Worm (Caenorhabditis elegans) whole organism, late embryonic: ENCODE data around the gene ccep-135.

Source experiments
- T23F11.4 ChIP-seq: fragments of 200-800 bp; sonication (Bioruptor generic); optimal IDR thresholded peaks from 2 replicates; lab custom pipeline; 2018; ENCODE audit warnings: mild to moderate bottlenecking, missing genetic modification characterization, missing compliant biosample characterization
- Y22D7AL.16 ChIP-seq: sonication (generic microtip); optimal IDR thresholded peaks from 2 replicates; lab custom pipeline; 2016; ENCODE audit warnings: missing genetic modification characterization, missing compliant biosample characterization
- ama-1 ChIP-seq: fragments of 150-350 bp; optimal IDR thresholded peaks from 2 replicates; lab custom pipeline; 2014
- ceh-2 ChIP-seq: sonication (generic microtip); optimal IDR thresholded peaks from 2 replicates; lab custom pipeline; 2016; ENCODE audit warnings: missing genotype, missing genetic modification characterization, missing compliant biosample characterization
- che-1 ChIP-seq: sonication (generic microtip); optimal IDR thresholded peaks from 2 replicates; lab custom pipeline; 2016; ENCODE audit warnings: mild to moderate bottlenecking, missing genetic modification characterization, missing compliant biosample characterization
- dve-1 ChIP-seq: sonication (generic microtip); optimal IDR thresholded peaks from 2 replicates; lab custom pipeline; 2017; ENCODE audit warnings: antibody characterized with exemption, mild to moderate bottlenecking, missing genetic modification characterization, missing compliant biosample characterization
- elt-2 ChIP-seq: sonication (generic microtip); optimal IDR thresholded peaks from 2 replicates; lab custom pipeline; 2016; ENCODE audit warnings: missing genetic modification reagents, missing genetic modification characterization, missing compliant biosample characterization
- gmeb-2 ChIP-seq: sonication (generic microtip); optimal IDR thresholded peaks from 2 replicates; lab custom pipeline; 2016; ENCODE audit warnings: missing genetic modification characterization, inconsistent platforms, missing compliant biosample characterization
- nfya-1 ChIP-seq: sonication (generic microtip); optimal IDR thresholded peaks from 2 replicates; lab custom pipeline; 2017; ENCODE audit warnings: missing genetic modification characterization, mild to moderate bottlenecking, missing compliant biosample characterization, antibody characterized with exemption, moderate library complexity
- pax-1 ChIP-seq: fragments of 150-350 bp; optimal IDR thresholded peaks from 2 replicates; lab custom pipeline; 2014; ENCODE audit warnings: missing biosample characterization, missing genetic modification characterization
- sox-4 ChIP-seq: sonication (generic microtip); optimal IDR thresholded peaks from 2 replicates; lab custom pipeline; 2017; ENCODE audit warnings: mild to moderate bottlenecking, missing genetic modification characterization, inconsistent platforms, missing compliant biosample characterization
- zip-5 ChIP-seq: sonication (generic microtip); optimal IDR thresholded peaks from 2 replicates; lab custom pipeline; 2016; ENCODE audit warnings: missing genetic modification characterization, missing compliant biosample characterization

ce11 chrIII:3103905-3104360 is 12.3 kb downstream of the ccep-135 start, which contains the start of gene Y53G8B.2:
- TF ChIP-seq zip-5 (tag; lab: Kevin White, UChicago) (no peak), nfya-1 (tag; lab: Kevin White, UChicago) (no peak), Y22D7AL.16 (no peak), che-1 (no peak), elt-2 (tag; lab: Kevin White, UChicago) (no peak), ceh-2 (tag; lab: Kevin White, UChicago) (no peak), sox-4 (tag; lab: Kevin White, UChicago) (no peak), T23F11.4 (GFP tag; lab: Kevin White, UChicago) (no peak), dve-1 (tag; lab: Kevin White, UChicago) (no peak), pax-1 (tag; lab: Kevin White, UChicago) (no peak), gmeb-2 (tag; lab: Kevin White, UChicago) (no peak), ama-1 (lab: Kevin White, UChicago) (no peak)
